Fruit fly (Drosophila melanogaster) whole organism, embryonic: ENCODE data around the gene RanGAP.

ENCODE experiments used
- Atf-2 ChIP-seq: fragments of 200-800 bp; sonication (Bioruptor generic); optimal IDR thresholded peaks from 2 replicates; lab custom pipeline; 2016; ENCODE audit warnings: missing biosample characterization, missing genetic modification characterization
- CG10462 ChIP-seq: fragments of 200-800 bp; sonication (Bioruptor generic); optimal IDR thresholded peaks from 2 replicates; lab custom pipeline; 2016; ENCODE audit warnings: missing biosample characterization, missing genetic modification characterization
- CG10565 ChIP-seq: fragments of 200-800 bp; sonication (Bioruptor generic); optimal IDR thresholded peaks from 3 replicates; lab custom pipeline; 2016; ENCODE audit warnings: missing biosample characterization, mild to moderate bottlenecking, missing genetic modification characterization
- CG10959 ChIP-seq: fragments of 200-800 bp; sonication (Bioruptor generic); IDR thresholded peaks from 2 replicates; pipeline ENCODE4 v1.3.6; 2022; ENCODE audit warnings: missing biosample characterization, missing genetic modification characterization
- CG11560 ChIP-seq: fragments of 200-800 bp; sonication (Bioruptor generic); IDR thresholded peaks from 3 replicates; pipeline ENCODE4 v1.3.6; 2022; ENCODE audit warnings: missing biosample characterization, missing genetic modification characterization
- CG11696 ChIP-seq: fragments of 200-800 bp; sonication (Bioruptor generic); IDR thresholded peaks from 2 replicates; pipeline ENCODE4 v1.3.6; 2022; ENCODE audit warnings: missing biosample characterization, missing genetic modification characterization
- CG12236 ChIP-seq: fragments of 200-800 bp; sonication (Bioruptor generic); optimal IDR thresholded peaks from 2 replicates; lab custom pipeline; 2016; ENCODE audit warnings: missing biosample characterization, missing genetic modification characterization
- CG1233 ChIP-seq: fragments of 200-800 bp; sonication (Bioruptor generic); optimal IDR thresholded peaks from 4 replicates; lab custom pipeline; 2018; ENCODE audit warnings: missing biosample characterization, mild to moderate bottlenecking, missing genetic modification characterization
- CG13775 ChIP-seq: fragments of 200-800 bp; sonication (Bioruptor generic); optimal IDR thresholded peaks from 3 replicates; lab custom pipeline; 2017; ENCODE audit warnings: missing biosample characterization, mild to moderate bottlenecking, missing genetic modification characterization
- CG13894 ChIP-seq: fragments of 200-800 bp; sonication (Bioruptor generic); optimal IDR thresholded peaks from 3 replicates; lab custom pipeline; 2018; ENCODE audit warnings: missing biosample characterization, mild to moderate bottlenecking, missing genetic modification characterization, moderate library complexity
- CG14710 ChIP-seq: fragments of 200-800 bp; sonication (Bioruptor generic); optimal IDR thresholded peaks from 3 replicates; lab custom pipeline; 2019; ENCODE audit warnings: missing biosample characterization, mild to moderate bottlenecking, missing genetic modification characterization, moderate library complexity
- CG15269 ChIP-seq: fragments of 200-800 bp; sonication (Bioruptor generic); optimal IDR thresholded peaks from 2 replicates; lab custom pipeline; 2018; ENCODE audit warnings: missing biosample characterization, mild to moderate bottlenecking, missing genetic modification characterization, moderate library complexity
- CG17912 ChIP-seq: fragments of 200-800 bp; sonication (Bioruptor generic); optimal IDR thresholded peaks from 2 replicates; lab custom pipeline; 2018; ENCODE audit warnings: missing biosample characterization, mild to moderate bottlenecking, missing genetic modification characterization
- CG18599 ChIP-seq: fragments of 200-800 bp; sonication (Bioruptor generic); optimal IDR thresholded peaks from 3 replicates; lab custom pipeline; 2017; ENCODE audit warnings: missing biosample characterization, missing genetic modification characterization, mild to moderate bottlenecking, moderate library complexity, missing genetic modification reagents
- CG2199 ChIP-seq: fragments of 200-800 bp; sonication (Bioruptor generic); IDR thresholded peaks from 3 replicates; pipeline ENCODE4 v1.3.6; 2022; ENCODE audit warnings: missing biosample characterization, missing genetic modification characterization
- CG33213 ChIP-seq: fragments of 200-800 bp; sonication (Bioruptor generic); optimal IDR thresholded peaks from 3 replicates; lab custom pipeline; 2016; ENCODE audit warnings: missing biosample characterization, missing genetic modification characterization
- CG4404 ChIP-seq: fragments of 200-800 bp; sonication (Bioruptor generic); IDR thresholded peaks from 2 replicates; pipeline ENCODE4 v1.3.6; 2022; ENCODE audit warnings: missing biosample characterization, missing genetic modification characterization
- CG6765 ChIP-seq: fragments of 200-800 bp; sonication (Bioruptor generic); optimal IDR thresholded peaks from 3 replicates; lab custom pipeline; 2017; ENCODE audit warnings: missing biosample characterization, mild to moderate bottlenecking, missing genetic modification characterization
- CG7357 ChIP-seq: fragments of 200-800 bp; sonication (Bioruptor generic); IDR thresholded peaks from 3 replicates; pipeline ENCODE4 v1.3.6; 2022; ENCODE audit warnings: missing biosample characterization, missing genetic modification characterization
- CG7372 ChIP-seq: fragments of 200-800 bp; sonication (Bioruptor generic); IDR thresholded peaks from 2 replicates; pipeline ENCODE4 v1.3.6; 2022; ENCODE audit warnings: missing biosample characterization, missing genetic modification characterization
- CG8478 ChIP-seq: fragments of >200 bp; optimal IDR thresholded peaks from 2 replicates; lab custom pipeline; 2018
- Gsc ChIP-seq: fragments of 200-800 bp; sonication (Bioruptor generic); IDR thresholded peaks from 2 replicates; pipeline ENCODE4 v1.3.6; 2022; ENCODE audit warnings: missing biosample characterization, missing genetic modification characterization
- HLH54F ChIP-seq: fragments of 200-800 bp; sonication (Bioruptor generic); optimal IDR thresholded peaks from 3 replicates; lab custom pipeline; 2016; ENCODE audit warnings: missing biosample characterization, missing genetic modification characterization
- HLHmδ ChIP-seq: fragments of 200-800 bp; sonication (Bioruptor generic); optimal IDR thresholded peaks from 2 replicates; lab custom pipeline; 2018; ENCODE audit warnings: missing biosample characterization, mild to moderate bottlenecking, missing genetic modification characterization, moderate library complexity
- Jarid2 ChIP-seq: fragments of 200-800 bp; sonication (Bioruptor generic); optimal IDR thresholded peaks from 3 replicates; lab custom pipeline; 2017; ENCODE audit warnings: mild to moderate bottlenecking, missing biosample characterization, missing genetic modification reagents, missing genetic modification characterization
- Mad ChIP-seq: fragments of 200-800 bp; sonication (Bioruptor generic); optimal IDR thresholded peaks from 2 replicates; lab custom pipeline; 2016; ENCODE audit warnings: missing biosample characterization, missing genetic modification characterization
- Med ChIP-seq: fragments of 200-800 bp; sonication (Bioruptor generic); peaks from one replicate; lab custom pipeline; 2016; ENCODE audit warnings: missing biosample characterization, missing genetic modification characterization, mild to moderate bottlenecking, inconsistent platforms, moderate library complexity
- Pdp1 ChIP-seq, 2 experiments: fragments of 200-800 bp; sonication (Bioruptor generic); optimal IDR thresholded peaks; 3 replicates each; lab custom pipeline; 2016; ENCODE audit warnings: missing biosample characterization in 2 of 2, missing genetic modification characterization in 2 of 2, mild to moderate bottlenecking in 1 of 2, moderate library complexity in 1 of 2
- ara ChIP-seq: fragments of 200-800 bp; sonication (Bioruptor generic); IDR thresholded peaks from 2 replicates; pipeline ENCODE4 v1.3.6; 2022; ENCODE audit warnings: missing biosample characterization, missing genetic modification characterization
- dati ChIP-seq: fragments of 200-800 bp; sonication (Bioruptor generic); IDR thresholded peaks from 2 replicates; pipeline ENCODE4 v1.3.6; 2022; ENCODE audit warnings: missing biosample characterization, missing genetic modification characterization
- ems ChIP-seq: fragments of 200-800 bp; sonication (Bioruptor generic); optimal IDR thresholded peaks from 3 replicates; lab custom pipeline; 2016; ENCODE audit warnings: missing biosample characterization, missing genetic modification characterization
- eyg ChIP-seq: fragments of 200-800 bp; sonication (Bioruptor generic); optimal IDR thresholded peaks from 3 replicates; lab custom pipeline; 2016; ENCODE audit warnings: missing biosample characterization, missing genetic modification characterization
- fd102C ChIP-seq: fragments of 200-800 bp; sonication (Bioruptor generic); optimal IDR thresholded peaks from 2 replicates; lab custom pipeline; 2018; ENCODE audit warnings: missing biosample characterization, mild to moderate bottlenecking, missing genetic modification characterization, moderate library complexity
- gfzf ChIP-seq: fragments of 200-800 bp; sonication (Bioruptor generic); optimal IDR thresholded peaks from 2 replicates; lab custom pipeline; 2016; ENCODE audit warnings: missing biosample characterization, mild to moderate bottlenecking, missing genetic modification characterization, moderate library complexity
- gsb ChIP-seq: fragments of 200-800 bp; sonication (Bioruptor generic); IDR thresholded peaks from 2 replicates; pipeline ENCODE4 v1.3.6; 2022; ENCODE audit warnings: missing biosample characterization, missing genetic modification characterization
- gsb-n ChIP-seq: fragments of 200-800 bp; sonication (Bioruptor generic); optimal IDR thresholded peaks from 3 replicates; lab custom pipeline; 2018; ENCODE audit warnings: missing biosample characterization, mild to moderate bottlenecking, missing genetic modification characterization
- hbn ChIP-seq: fragments of 200-800 bp; sonication (Bioruptor generic); IDR thresholded peaks from 2 replicates; pipeline ENCODE4 v1.3.6; 2022; ENCODE audit warnings: missing biosample characterization, missing genetic modification characterization; ENCODE audit not compliant: partially characterized antibody
- inv ChIP-seq: fragments of 200-800 bp; sonication (Bioruptor generic); IDR thresholded peaks from 2 replicates; pipeline ENCODE4 v1.3.6; 2022; ENCODE audit warnings: missing biosample characterization, missing genetic modification characterization; ENCODE audit not compliant: partially characterized antibody
- jing ChIP-seq: fragments of 200-800 bp; sonication (Bioruptor generic); optimal IDR thresholded peaks from 2 replicates; lab custom pipeline; 2018; ENCODE audit warnings: missing biosample characterization, mild to moderate bottlenecking, missing genetic modification characterization
- knrl ChIP-seq: fragments of 200-800 bp; sonication (Bioruptor generic); IDR thresholded peaks from 3 replicates; pipeline ENCODE4 v1.3.6; 2022; ENCODE audit warnings: missing biosample characterization, missing genetic modification characterization; ENCODE audit not compliant: partially characterized antibody
- lov ChIP-seq, 2 experiments: fragments of 200-800 bp in 1 of 2; fragments of >200 bp in 1 of 2; sonication (Bioruptor generic) in 1 of 2; IDR thresholded peaks in 1 of 2; optimal IDR thresholded peaks in 1 of 2; 2 replicates in 1 of 2; 3 replicates in 1 of 2; pipeline versions ENCODE4 v1.3.6 to Lab custom; 2017 to 2022; ENCODE audit warnings: missing biosample characterization in 1 of 2, missing genetic modification characterization in 1 of 2
- nom ChIP-seq: fragments of 200-800 bp; sonication (Bioruptor generic); optimal IDR thresholded peaks from 2 replicates; lab custom pipeline; 2017; ENCODE audit warnings: missing biosample characterization, missing genetic modification characterization, mild to moderate bottlenecking, moderate library complexity, missing genetic modification reagents
- run ChIP-seq: fragments of 200-800 bp; sonication (Bioruptor generic); optimal IDR thresholded peaks from 3 replicates; lab custom pipeline; 2018; ENCODE audit warnings: missing biosample characterization, mild to moderate bottlenecking, missing genetic modification characterization
- salm ChIP-seq: fragments of 200-800 bp; sonication (Bioruptor generic); optimal IDR thresholded peaks from 2 replicates; lab custom pipeline; 2018; ENCODE audit warnings: missing biosample characterization, mild to moderate bottlenecking, missing genetic modification characterization
- sqz ChIP-seq: fragments of 200-800 bp; sonication (Bioruptor generic); optimal IDR thresholded peaks from 3 replicates; lab custom pipeline; 2018; ENCODE audit warnings: missing biosample characterization, mild to moderate bottlenecking, missing genetic modification characterization
- ttk ChIP-seq: fragments of 200-800 bp; sonication (Bioruptor generic); IDR thresholded peaks from 2 replicates; pipeline ENCODE4 v2.1.2; 2022; ENCODE audit warnings: missing biosample characterization, missing genetic modification characterization
- vfl ChIP-seq: fragments of 200-800 bp; sonication (Bioruptor generic); optimal IDR thresholded peaks from 2 replicates; lab custom pipeline; 2016; ENCODE audit warnings: missing biosample characterization, missing genetic modification characterization
- wor ChIP-seq: fragments of 200-800 bp; sonication (Bioruptor generic); IDR thresholded peaks from 2 replicates; pipeline ENCODE4 v1.3.6; 2022; ENCODE audit warnings: missing biosample characterization, missing genetic modification characterization
- zfh1 ChIP-seq: fragments of 200-800 bp; sonication (Bioruptor generic); IDR thresholded peaks from 3 replicates; pipeline ENCODE4 v1.3.6; 2022; ENCODE audit warnings: missing biosample characterization, missing genetic modification characterization

RanGAP gene

DNA sequence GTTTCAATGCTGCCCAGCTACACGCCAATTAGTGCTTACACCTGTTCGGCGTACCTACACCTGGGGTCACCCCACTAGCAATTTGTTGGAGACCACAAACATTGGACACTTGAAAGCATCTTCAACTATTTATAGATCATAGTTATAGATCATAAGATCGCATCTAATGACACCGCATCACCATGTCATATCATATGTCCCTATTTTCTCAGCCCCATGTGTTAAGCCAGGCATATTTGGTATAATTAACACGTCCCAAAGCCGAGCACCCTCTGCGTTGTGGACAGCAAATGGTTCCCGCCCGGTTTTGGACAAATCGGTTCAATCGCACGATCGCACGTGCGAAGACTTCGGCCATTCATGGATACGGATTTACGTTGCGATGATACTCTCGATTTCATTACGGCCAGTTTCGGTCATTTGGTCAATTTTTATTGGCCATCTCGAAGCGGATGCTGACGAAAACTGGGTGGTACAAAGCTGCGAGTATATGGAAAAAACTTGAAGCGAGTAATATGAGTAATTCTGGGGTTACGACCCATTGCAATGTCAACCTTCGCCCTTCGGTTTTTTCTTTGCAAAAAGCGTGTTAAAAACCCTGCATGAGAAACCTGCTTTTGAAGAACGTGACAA, 2.0 kb upstream of the RanGAP start (continued):
- TF ChIP-seq CG18599 (peak; percentile 77), CG11696 (GFP tag; lab: Robert Waterston, UW) (peak; percentile 93), fd102C (GFP tag; lab: Kevin White, UChicago) (no peak), CG17912 (GFP tag; lab: Kevin White, UChicago) (peak; percentile 85), Gsc (GFP tag; lab: Robert Waterston, UW) (0 out of 2 replicates have a peak, but pooled peaks have one; percentile 36), CG15269 (tag; lab: Kevin White, UChicago) (peak; percentile 96), gsb (GFP tag; lab: Robert Waterston, UW) (peak; percentile 52), CG7357 (peak; percentile 45; the same call in 1 of the 3 replicates), Pdp1 (GFP tag; optimal IDR thresholded peaks at IDR 0.05; lab: Kevin White, UChicago) (peak; percentile 58 to 62), Med (peak; percentile 95), Mad (GFP tag; lab: Kevin White, UChicago) (peak; percentile 74), Atf-2 (GFP tag; lab: Kevin White, UChicago) (peak; percentile 44), gsb-n (peak; percentile 89), hbn (GFP tag; lab: Robert Waterston, UW) (no peak), CG13894 (tag; lab: Kevin White, UChicago) (no peak), ttk (peak; percentile 77), salm (tag; lab: Kevin White, UChicago) (peak; percentile 68), zfh1 (GFP tag; lab: Robert Waterston, UW) (peak; percentile 41; the same call in 2 of the 3 replicates), HLHmδ (GFP tag; lab: Kevin White, UChicago) (no peak), dati (GFP tag; lab: Robert Waterston, UW) (no peak; the same call in 1 of the 2 replicates), HLH54F (peak; percentile 88), knrl (GFP tag; lab: Robert Waterston, UW) (no peak), gfzf (GFP tag; lab: Kevin White, UChicago) (no peak), inv (GFP tag; lab: Robert Waterston, UW) (no peak), vfl (GFP tag; lab: Kevin White, UChicago) (peak; percentile 44), wor (peak; percentile 88), sqz (GFP tag; lab: Kevin White, UChicago) (peak; percentile 18), CG10462 (GFP tag; lab: Kevin White, UChicago) (peak; percentile 66), CG10959 (GFP tag; lab: Robert Waterston, UW) (peak; percentile 44; the same call in 1 of the 2 replicates), ems (peak; percentile 49), CG6765 (GFP tag; lab: Kevin White, UChicago) (no peak), jing (GFP tag; lab: Kevin White, UChicago) (peak; percentile 88), eyg (peak; percentile 60), CG12236 (peak; percentile 24), CG7372 (peak; percentile 58; the same call in 1 of the 2 replicates), CG10565 (no peak), CG33213 (GFP tag; lab: Kevin White, UChicago) (peak; percentile 50), ara (peak; percentile 52; the same call in 1 of the 2 replicates), CG13775 (GFP tag; lab: Kevin White, UChicago) (peak; percentile 74), Jarid2 (GFP tag; lab: Kevin White, UChicago) (peak; percentile 26), lov (optimal IDR thresholded peaks at IDR 0.05; lab: Kevin White, UChicago) (no peak), lov (GFP tag; IDR thresholded peaks at IDR 0.05; lab: Robert Waterston, UW) (peak; percentile 33; the same call in 1 of the 3 replicates), CG2199 (GFP tag; lab: Robert Waterston, UW) (no peak), CG1233 (GFP tag; lab: Kevin White, UChicago) (peak; percentile 45), CG11560 (no peak; the same call in 2 of the 3 replicates), CG8478 (lab: Kevin White, UChicago) (no peak), CG14710 (tag; lab: Kevin White, UChicago) (peak; percentile 14), CG4404 (GFP tag; lab: Robert Waterston, UW) (peak; percentile 53; the same call in 1 of the 2 replicates), nom (GFP tag; lab: Kevin White, UChicago) (no peak), run (tag; lab: Kevin White, UChicago) (peak; percentile 90)
